Worm (Caenorhabditis elegans): ENCODE results near the gene srxa-14.

srxa-14 gene

DNA sequence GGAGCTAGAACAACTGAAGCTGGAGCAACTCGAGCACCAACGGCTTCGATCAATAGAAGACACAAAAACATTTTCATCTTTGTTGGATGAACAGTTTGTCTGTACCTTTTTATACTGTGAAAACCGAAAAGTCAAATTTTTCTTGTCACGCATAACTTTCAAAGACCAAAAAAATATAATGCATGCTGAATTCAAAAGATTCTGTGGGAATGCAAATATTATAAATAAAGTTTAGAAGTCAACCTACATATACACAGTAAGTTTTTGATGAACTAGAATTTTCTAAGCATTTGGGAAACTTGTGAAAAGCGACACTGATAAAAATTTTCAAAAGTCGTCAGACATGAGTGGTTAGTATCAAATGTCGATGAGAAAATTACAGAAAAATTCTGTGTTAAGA is 5.8 kb upstream of the srxa-14 start, which contains the start of gene F46B3.15:
Gene F46B3.15, minus strand, starts transcription at position 101 of the 400 bp plus-strand sequence.
- TF ChIP-seq unc-39 (tag; optimal IDR thresholded peaks at IDR 0.05) (no peak), nhr-129 (tag; optimal IDR thresholded peaks at IDR 0.05) (no peak), elt-1 (tag; optimal IDR thresholded peaks at IDR 0.05) (no peak), unc-55 (GFP tag; optimal IDR thresholded peaks at IDR 0.05) (no peak), sem-4 (tag; optimal IDR thresholded peaks at IDR 0.05) (no peak), fos-1 (tag; optimal IDR thresholded peaks at IDR 0.05) (no peak), lin-39 (tag; optimal IDR thresholded peaks at IDR 0.05) (no peak), aly-2 (tag; optimal IDR thresholded peaks at IDR 0.05) (no peak), elt-3 (tag; optimal IDR thresholded peaks at IDR 0.05) (no peak), lin-13 (GFP tag; optimal IDR thresholded peaks at IDR 0.05) (no peak), ceh-82 (tag; optimal IDR thresholded peaks at IDR 0.05) (no peak), egl-27 (tag; optimal IDR thresholded peaks at IDR 0.05) (no peak), alr-1 (tag; optimal IDR thresholded peaks at IDR 0.05) (no peak), nhr-77 (tag; optimal IDR thresholded peaks at IDR 0.05) (no peak), C34F6.9 (tag; optimal IDR thresholded peaks at IDR 0.05) (no peak)

- no peak for TF ChIP-seq nhr-77 (tag; optimal IDR thresholded peaks at IDR 0.05)
- no peak for TF ChIP-seq gmeb-1 (tag; optimal IDR thresholded peaks at IDR 0.05)
- no peak for TF ChIP-seq nhr-129 (tag; optimal IDR thresholded peaks at IDR 0.05)
- TF ChIP-seq elt-1 (tag; optimal IDR thresholded peaks at IDR 0.05): no peak
- no peak for TF ChIP-seq mbf-1 (tag; optimal IDR thresholded peaks at IDR 0.05)
- no peak for TF ChIP-seq nhr-237 (tag; optimal IDR thresholded peaks at IDR 0.05)
- TF ChIP-seq peb-1 (tag; optimal IDR thresholded peaks at IDR 0.05): no peak
- TF ChIP-seq ztf-11 (tag; optimal IDR thresholded peaks at IDR 0.05): no peak
- TF ChIP-seq zag-1 (tag; optimal IDR thresholded peaks at IDR 0.05): no peak
- TF ChIP-seq nhr-21 (tag; optimal IDR thresholded peaks at IDR 0.05): no peak
Observed at ce11 chrV:20634330-20634729, 5.1 kb upstream of the srxa-14 start, which contains the start of gene F46B3.16. F46B3.16 (plus strand) TSS chrV:20634630.

DNA sequence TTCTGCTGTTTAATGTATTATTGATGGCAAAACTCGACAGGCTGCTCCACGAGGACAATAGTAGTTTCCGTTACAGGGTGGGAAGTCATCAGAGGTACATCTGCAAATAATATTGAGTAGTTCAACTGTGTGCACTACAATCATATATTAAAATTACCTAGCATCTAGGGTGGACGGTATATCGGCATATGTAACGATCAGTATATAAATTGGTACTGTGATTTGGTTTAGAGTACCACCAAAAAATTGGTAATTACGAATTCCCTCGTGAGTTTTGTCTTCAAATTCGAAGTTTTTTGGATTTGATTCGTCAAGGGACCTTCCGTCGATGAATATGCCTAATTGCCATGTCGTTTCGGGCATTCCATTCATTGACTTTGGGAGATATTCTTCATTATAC is 2.5 kb upstream of the srxa-14 start, which contains the start of gene ttr-13:
Gene ttr-13, minus strand, starts transcription at position 101 of the 400 bp plus-strand sequence.
- no peak for TF ChIP-seq nhr-77 (tag; optimal IDR thresholded peaks at IDR 0.05)
- TF ChIP-seq F13H6.1 (tag; optimal IDR thresholded peaks at IDR 0.05): no peak
- TF ChIP-seq ztf-11 (tag; optimal IDR thresholded peaks at IDR 0.05): no peak
- TF ChIP-seq crh-2 (tag; optimal IDR thresholded peaks at IDR 0.05): no peak
- no peak for TF ChIP-seq elt-3 (tag; optimal IDR thresholded peaks at IDR 0.05)
- TF ChIP-seq aly-2 (tag; optimal IDR thresholded peaks at IDR 0.05): no peak
- TF ChIP-seq lin-13 (GFP tag; optimal IDR thresholded peaks at IDR 0.05): no peak
- no peak for TF ChIP-seq mdl-1 (tag; optimal IDR thresholded peaks at IDR 0.05)
- TF ChIP-seq alr-1 (tag; optimal IDR thresholded peaks at IDR 0.05): no peak
- no peak for TF ChIP-seq blmp-1 (tag; optimal IDR thresholded peaks at IDR 0.05; ENCODE audit: insufficient read depth)
- no peak for TF ChIP-seq R02D3.7 (tag; optimal IDR thresholded peaks at IDR 0.05)
- no peak for TF ChIP-seq nhr-23 (tag; optimal IDR thresholded peaks at IDR 0.05)
- no peak for TF ChIP-seq gmeb-1 (tag; optimal IDR thresholded peaks at IDR 0.05)
- no peak for TF ChIP-seq nhr-10 (tag; optimal IDR thresholded peaks at IDR 0.05)
- TF ChIP-seq nhr-12 (tag; optimal IDR thresholded peaks at IDR 0.05): no peak
- no peak for TF ChIP-seq sma-9 (GFP tag; optimal IDR thresholded peaks at IDR 0.05)
- TF ChIP-seq sma-9 (tag; optimal IDR thresholded peaks at IDR 0.05): no peak
- TF ChIP-seq snpc-4 (tag; optimal IDR thresholded peaks at IDR 0.05): no peak
- no peak for TF ChIP-seq ZK546.5 (tag; optimal IDR thresholded peaks at IDR 0.05)
- TF ChIP-seq nhr-21 (tag; optimal IDR thresholded peaks at IDR 0.05): no peak
- no peak for TF ChIP-seq unc-55 (GFP tag; optimal IDR thresholded peaks at IDR 0.05)

DNA sequence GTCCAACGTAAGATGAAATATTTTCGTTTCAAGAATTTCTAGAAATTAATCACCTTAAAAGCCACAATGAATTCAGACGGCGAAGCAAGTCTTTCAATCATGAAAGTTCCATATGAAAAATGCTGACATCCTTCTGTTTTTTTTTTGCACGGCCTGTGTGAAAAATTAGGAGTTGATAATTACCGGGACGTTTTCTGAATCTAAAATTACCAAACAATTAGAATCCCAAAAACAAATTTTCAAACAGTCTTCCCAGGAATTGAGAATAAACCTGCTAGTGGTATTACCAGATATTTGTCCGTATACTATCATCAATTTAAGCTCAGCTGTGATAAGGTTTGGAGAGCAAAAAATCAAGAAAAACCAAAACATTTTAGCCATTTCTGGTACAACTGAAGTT is 1.1 kb upstream of the srxa-14 start, which contains the start of gene Y44A6B.3:
Gene Y44A6B.3, minus strand, starts transcription at position 101 of the 400 bp plus-strand sequence.
- no peak for TF ChIP-seq sma-9 (GFP tag; optimal IDR thresholded peaks at IDR 0.05)
- no peak for TF ChIP-seq sma-9 (tag; optimal IDR thresholded peaks at IDR 0.05)
- no peak for TF ChIP-seq lin-13 (GFP tag; optimal IDR thresholded peaks at IDR 0.05)
- no peak for TF ChIP-seq egl-27 (tag; optimal IDR thresholded peaks at IDR 0.05)
- TF ChIP-seq snpc-4 (tag; optimal IDR thresholded peaks at IDR 0.05): no peak
- TF ChIP-seq elt-3 (tag; optimal IDR thresholded peaks at IDR 0.05): no peak
- TF ChIP-seq alr-1 (tag; optimal IDR thresholded peaks at IDR 0.05): no peak
- no peak for TF ChIP-seq Y55F3AM.14 (GFP tag; optimal IDR thresholded peaks at IDR 0.05)
- no peak for TF ChIP-seq F13H6.1 (tag; optimal IDR thresholded peaks at IDR 0.05)
- TF ChIP-seq lin-11 (tag; optimal IDR thresholded peaks at IDR 0.05): no peak
- no peak for TF ChIP-seq ZK546.5 (tag; optimal IDR thresholded peaks at IDR 0.05)
- no peak for TF ChIP-seq nhr-77 (tag; optimal IDR thresholded peaks at IDR 0.05)
- TF ChIP-seq nhr-10 (tag; optimal IDR thresholded peaks at IDR 0.05): no peak
